Worm (Caenorhabditis elegans): Measurements from ENCODE around the gene gtsf-1.
"Not testable (repeated sequence)": the region's sequence is repeated elsewhere in the genome, so short reads cannot be mapped to it uniquely, and the experiment has no call there.

The gtsf-1 gene

ce11 chrIV:16829896-16830295, 35.7 kb upstream of the gtsf-1 start, which contains the start of gene Y116A8A.7:
Y116A8A.7 (plus strand) TSS chrIV:16830196.
- TF ChIP-seq nhr-25 (tag; optimal IDR thresholded peaks at IDR 0.05) (no peak), lin-15B (tag; optimal IDR thresholded peaks at IDR 0.05) (no peak), ceh-9 (tag; optimal IDR thresholded peaks at IDR 0.05) (no peak), ama-1 (optimal IDR thresholded peaks at IDR 0.05) (no peak), nhr-12 (tag; optimal IDR thresholded peaks at IDR 0.05) (no peak), ztf-11 (tag; optimal IDR thresholded peaks at IDR 0.05) (no peak), nhr-77 (tag; optimal IDR thresholded peaks at IDR 0.05) (no peak), nhr-28 (tag; optimal IDR thresholded peaks at IDR 0.05) (no peak), nhr-237 (tag; optimal IDR thresholded peaks at IDR 0.05) (no peak), nfya-1 (tag; optimal IDR thresholded peaks at IDR 0.05; ENCODE audit: insufficient read depth) (no peak)

ce11 chrIV:16831366-16831765, 34.3 kb upstream of the gtsf-1 start, which contains the start of gene clec-194:
clec-194 (plus strand) TSS chrIV:16831666.
- no peak for TF ChIP-seq nhr-67 (tag; optimal IDR thresholded peaks at IDR 0.05)
- TF ChIP-seq R02D3.7 (tag; optimal IDR thresholded peaks at IDR 0.05) = no peak
- TF ChIP-seq pha-4 (tag; optimal IDR thresholded peaks at IDR 0.05) = no peak
- TF ChIP-seq tbx-2 (tag; optimal IDR thresholded peaks at IDR 0.05) = no peak
- TF ChIP-seq ztf-4 (tag; optimal IDR thresholded peaks at IDR 0.05) = no peak
- no peak for TF ChIP-seq nhr-11 (tag; optimal IDR thresholded peaks at IDR 0.05)
- TF ChIP-seq ZK546.5 (tag; optimal IDR thresholded peaks at IDR 0.05) = no peak
- no peak for TF ChIP-seq nfya-1 (tag; optimal IDR thresholded peaks at IDR 0.05; ENCODE audit: insufficient read depth)
- TF ChIP-seq nhr-28 (tag; optimal IDR thresholded peaks at IDR 0.05) = no peak
- no peak for TF ChIP-seq jun-1 (tag; optimal IDR thresholded peaks at IDR 0.05)
- no peak for TF ChIP-seq nhr-43 (tag; optimal IDR thresholded peaks at IDR 0.05; ENCODE audit: poor library complexity, severe bottlenecking)
- no peak for TF ChIP-seq ceh-28 (tag; optimal IDR thresholded peaks at IDR 0.05)
- TF ChIP-seq ama-1 (optimal IDR thresholded peaks at IDR 0.05) = no peak
- TF ChIP-seq hmg-11 (tag; optimal IDR thresholded peaks at IDR 0.05) = no peak
- no peak for TF ChIP-seq lsy-12 (tag; optimal IDR thresholded peaks at IDR 0.05)
- no peak for TF ChIP-seq snpc-4 (tag; optimal IDR thresholded peaks at IDR 0.05)
- TF ChIP-seq ceh-82 (tag; optimal IDR thresholded peaks at IDR 0.05) = no peak
- TF ChIP-seq lin-15B (tag; optimal IDR thresholded peaks at IDR 0.05) = no peak

- TF ChIP-seq ceh-9, nhr-77, mml-1 (tag; optimal IDR thresholded peaks at IDR 0.05): not testable (repeated sequence)
Observed at ce11 chrIV:16842873-16843272, 22.8 kb upstream of the gtsf-1 start, which contains the start of gene Y116A8A.150. Y116A8A.150 (minus strand) TSS chrIV:16842973.

ce11 chrIV:16845376-16845775, 20.3 kb upstream of the gtsf-1 start:
- peak; percentile 35 for TF ChIP-seq elt-2 (tag; optimal IDR thresholded peaks at IDR 0.05)
- peak; percentile 26 for TF ChIP-seq tbx-2 (tag; optimal IDR thresholded peaks at IDR 0.05)
- peak; percentile 25 for TF ChIP-seq R02D3.7 (tag; optimal IDR thresholded peaks at IDR 0.05)
- peak; percentile 27 for TF ChIP-seq lin-15B (tag; optimal IDR thresholded peaks at IDR 0.05)

ce11 chrIV:16854790-16855189, 10.8 kb upstream of the gtsf-1 start, which contains the start of gene map-2:
map-2 (minus strand) TSS chrIV:16854890.
- TF ChIP-seq egl-5 (tag; optimal IDR thresholded peaks at IDR 0.05) = no peak

- TF ChIP-seq eor-1 (tag; optimal IDR thresholded peaks at IDR 0.05) (no peak), egl-5 (tag; optimal IDR thresholded peaks at IDR 0.05) (no peak), nhr-25 (tag; optimal IDR thresholded peaks at IDR 0.05) (no peak), nhr-76 (tag; optimal IDR thresholded peaks at IDR 0.05) (no peak), lin-39 (tag; optimal IDR thresholded peaks at IDR 0.05) (no peak), elt-1 (tag; optimal IDR thresholded peaks at IDR 0.05) (no peak), unc-62 (GFP tag; optimal IDR thresholded peaks at IDR 0.05) (no peak), ceh-16 (tag; optimal IDR thresholded peaks at IDR 0.05) (no peak), fkh-10 (GFP tag; optimal IDR thresholded peaks at IDR 0.05) (no peak), pha-4 (tag; optimal IDR thresholded peaks at IDR 0.05) (no peak), ztf-11 (tag; optimal IDR thresholded peaks at IDR 0.05) (no peak)
Observed at ce11 chrIV:16860702-16861101, 4.9 kb upstream of the gtsf-1 start.

All from whole organism, L3 larva.